Fruit fly (Drosophila melanogaster): ENCODE data around the gene CG15357.
A peak's percentile ranks its signal among the peaks of the same experiment; 100 is the strongest.

CG15357 gene

dm6 chr2L:1986343-1987280 lies 41.1 kb upstream of the CG15357 start (continued):
- no peak for TF ChIP-seq MESR4 (GFP tag; optimal IDR thresholded peaks at IDR 0.05)
- TF ChIP-seq ase (GFP tag; IDR thresholded peaks at IDR 0.05): no peak
- peak; percentile 42 for TF ChIP-seq Dek (tag; optimal IDR thresholded peaks at IDR 0.05)
- TF ChIP-seq ken (GFP tag; IDR thresholded peaks at IDR 0.05): peak; percentile 31; the same call in 1 of the 3 replicates
- peak; percentile 33 for TF ChIP-seq B-H2 (GFP tag; optimal IDR thresholded peaks at IDR 0.05)
- TF ChIP-seq CG12769 (tag; optimal IDR thresholded peaks at IDR 0.05): peak; percentile 47
- TF ChIP-seq slp2 (GFP tag; optimal IDR thresholded peaks at IDR 0.05): no peak
- peak; percentile 60 for TF ChIP-seq CG7839 (tag; optimal IDR thresholded peaks at IDR 0.05)
- peak; percentile 13 for TF ChIP-seq fd96Cb (tag; optimal IDR thresholded peaks at IDR 0.05)
- TF ChIP-seq Dad (GFP tag; optimal IDR thresholded peaks at IDR 0.05): peak; percentile 11
- peak; percentile 41; the same call in 1 of the 3 replicates for TF ChIP-seq CG17361 (GFP tag; IDR thresholded peaks at IDR 0.05)
- TF ChIP-seq CG7987 (GFP tag; optimal IDR thresholded peaks at IDR 0.05): peak; percentile 98
- no peak for TF ChIP-seq CG6175 (GFP tag; IDR thresholded peaks at IDR 0.05)
- peak; percentile 20; the same call in 1 of the 2 replicates for TF ChIP-seq CG32772 (GFP tag; IDR thresholded peaks at IDR 0.05)
- no peak for TF ChIP-seq CG11093 (GFP tag; IDR thresholded peaks at IDR 0.05)
- TF ChIP-seq CG17328 (GFP tag; IDR thresholded peaks at IDR 0.05): 0 out of 2 replicates have a peak, but pooled peaks have one; percentile 32
- TF ChIP-seq CG10543 (GFP tag; optimal IDR thresholded peaks at IDR 0.05): peak; percentile 46
- no peak for TF ChIP-seq CG4820 (GFP tag; optimal IDR thresholded peaks at IDR 0.05)
- no peak for TF ChIP-seq CG6854 (GFP tag; optimal IDR thresholded peaks at IDR 0.05)
- TF ChIP-seq HmgD (GFP tag; optimal IDR thresholded peaks at IDR 0.05): no peak
- peak; percentile 49; the same call in 1 of the 2 replicates for TF ChIP-seq Xrp1 (GFP tag; IDR thresholded peaks at IDR 0.05)
- TF ChIP-seq Fer3 (tag; optimal IDR thresholded peaks at IDR 0.05): peak; percentile 38
- TF ChIP-seq CG30431 (GFP tag; optimal IDR thresholded peaks at IDR 0.05): peak; percentile 13
- TF ChIP-seq HLH3B (GFP tag; IDR thresholded peaks at IDR 0.05): peak; percentile 58; the same call in 1 of the 2 replicates
- peak; percentile 62 for TF ChIP-seq gro (GFP tag; optimal IDR thresholded peaks at IDR 0.05)
- peak; percentile 4 for TF ChIP-seq CG13894 (tag; optimal IDR thresholded peaks at IDR 0.05)
- peak; percentile 31 for TF ChIP-seq fd3F (GFP tag; optimal IDR thresholded peaks at IDR 0.05)
- no peak for TF ChIP-seq toy (GFP tag; IDR thresholded peaks at IDR 0.05)
- peak; percentile 56 for TF ChIP-seq CG12391 (tag; optimal IDR thresholded peaks at IDR 0.05)
- peak; percentile 15 for TF ChIP-seq CG18262 (tag; optimal IDR thresholded peaks at IDR 0.05)
- TF ChIP-seq CG6689 (GFP tag; IDR thresholded peaks at IDR 0.05): 0 out of 2 replicates have a peak, but pooled peaks have one; percentile 28
- peak; percentile 65 for TF ChIP-seq CG30403 (GFP tag; optimal IDR thresholded peaks at IDR 0.05)
- no peak; the same call in 1 of the 2 replicates for TF ChIP-seq gsb (GFP tag; IDR thresholded peaks at IDR 0.05)
- peak; percentile 59; the same call in 1 of the 3 replicates for TF ChIP-seq H15 (GFP tag; IDR thresholded peaks at IDR 0.05)
- peak; percentile 57 for TF ChIP-seq NfI (GFP tag; optimal IDR thresholded peaks at IDR 0.05)
- peak; percentile 92 for TF ChIP-seq Med (GFP tag)
- peak; percentile 18 for TF ChIP-seq CG2712 (tag; optimal IDR thresholded peaks at IDR 0.05)
- 0 out of 2 replicates have a peak, but pooled peaks have one; percentile 43 for TF ChIP-seq Atf6 (GFP tag; IDR thresholded peaks at IDR 0.05)
- no peak for TF ChIP-seq amos (GFP tag; IDR thresholded peaks at IDR 0.05; ENCODE audit: partially characterized antibody)
- peak; percentile 48 for TF ChIP-seq CG12219 (GFP tag; optimal IDR thresholded peaks at IDR 0.05)
- peak; percentile 56 for TF ChIP-seq CG1647 (GFP tag; optimal IDR thresholded peaks at IDR 0.05)
- TF ChIP-seq NFAT (GFP tag; IDR thresholded peaks at IDR 0.05): peak; percentile 55; the same call in 1 of the 2 replicates
- no peak for TF ChIP-seq BEAF-32 (GFP tag; optimal IDR thresholded peaks at IDR 0.05)
- peak; percentile 99 for TF ChIP-seq exex (tag; optimal IDR thresholded peaks at IDR 0.05)
- TF ChIP-seq bab2 (GFP tag; optimal IDR thresholded peaks at IDR 0.05): peak; percentile 48
- TF ChIP-seq HLH54F (GFP tag; optimal IDR thresholded peaks at IDR 0.05): peak; percentile 37
- TF ChIP-seq caup (GFP tag; optimal IDR thresholded peaks at IDR 0.05; ENCODE audit: severe bottlenecking): peak; percentile 67
